Worm (Caenorhabditis elegans): ENCODE data around the gene gld-3.

Gene gld-3

DNA sequence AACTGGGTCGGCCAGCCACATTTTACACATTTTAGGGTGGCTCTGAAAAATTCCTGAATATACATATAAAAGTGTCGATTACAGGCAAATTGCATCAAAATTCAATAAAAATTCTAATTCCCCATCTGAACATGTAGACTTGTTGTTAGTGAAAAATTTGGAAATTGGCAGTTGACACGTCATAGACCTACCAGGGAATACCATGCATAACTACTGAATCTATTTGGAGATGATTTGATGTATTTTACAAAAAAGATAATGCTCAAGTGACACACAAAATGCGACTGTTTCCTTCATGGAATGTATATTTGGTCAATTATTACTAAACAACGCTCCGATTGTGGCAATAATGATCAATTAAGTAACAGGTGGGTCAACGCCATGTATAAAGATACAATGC, 6.0 kb upstream of the gld-3 start, which contains the start of gene F10E7.1:
Gene F10E7.1, plus strand, starts transcription at position 301 of the 400 bp plus-strand sequence.
- TF ChIP-seq nhr-25 (tag; optimal IDR thresholded peaks at IDR 0.05), result no peak
- no peak for TF ChIP-seq sea-2 (GFP tag; optimal IDR thresholded peaks at IDR 0.05)
- TF ChIP-seq pqm-1 (tag; optimal IDR thresholded peaks at IDR 0.05), result no peak
- no peak for TF ChIP-seq elt-3 (tag; optimal IDR thresholded peaks at IDR 0.05)
- TF ChIP-seq eor-1 (tag; optimal IDR thresholded peaks at IDR 0.05), result no peak
- no peak for TF ChIP-seq jun-1 (tag; optimal IDR thresholded peaks at IDR 0.05)
- TF ChIP-seq ama-1 (optimal IDR thresholded peaks at IDR 0.05), result no peak
- no peak for TF ChIP-seq pha-4 (tag; optimal IDR thresholded peaks at IDR 0.05)
- no peak for TF ChIP-seq snpc-4 (tag; optimal IDR thresholded peaks at IDR 0.05)
- TF ChIP-seq lsy-12 (tag; optimal IDR thresholded peaks at IDR 0.05), result no peak
- TF ChIP-seq ceh-9 (tag; optimal IDR thresholded peaks at IDR 0.05), result no peak
- TF ChIP-seq ZK546.5 (tag; optimal IDR thresholded peaks at IDR 0.05), result no peak

DNA sequence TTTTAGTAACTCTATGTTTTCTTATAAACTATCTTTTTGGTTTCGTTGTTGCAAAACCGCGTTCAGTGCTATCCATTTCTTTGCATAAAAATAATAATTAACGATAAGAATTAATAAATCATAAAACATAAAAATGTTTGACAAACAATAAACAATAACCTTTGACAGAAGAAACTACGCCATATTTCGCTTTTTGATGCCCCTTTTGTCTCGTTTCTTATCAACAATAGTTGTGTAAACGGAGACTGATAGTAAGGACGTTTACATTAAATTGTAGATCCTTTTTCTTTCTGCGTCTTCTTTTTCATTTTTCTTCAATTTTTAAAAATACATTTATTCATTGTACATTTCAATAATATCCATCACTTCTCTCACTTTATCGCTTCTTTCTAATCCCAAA, 6.6 kb downstream of the gld-3 start:
- TF ChIP-seq nhr-43 (tag; optimal IDR thresholded peaks at IDR 0.05; ENCODE audit: poor library complexity, severe bottlenecking) (no peak), pha-4 (tag; optimal IDR thresholded peaks at IDR 0.05) (peak; percentile 76), mdl-1 (tag; optimal IDR thresholded peaks at IDR 0.05) (no peak), nhr-11 (tag; optimal IDR thresholded peaks at IDR 0.05) (no peak), zag-1 (tag; optimal IDR thresholded peaks at IDR 0.05) (no peak), elt-2 (tag; optimal IDR thresholded peaks at IDR 0.05) (peak; percentile 82), nfya-1 (tag; optimal IDR thresholded peaks at IDR 0.05; ENCODE audit: insufficient read depth) (no peak), snpc-4 (tag; optimal IDR thresholded peaks at IDR 0.05) (no peak), egl-5 (tag; optimal IDR thresholded peaks at IDR 0.05) (no peak), nhr-23 (tag; optimal IDR thresholded peaks at IDR 0.05) (no peak), nhr-237 (tag; optimal IDR thresholded peaks at IDR 0.05) (no peak), ztf-11 (tag; optimal IDR thresholded peaks at IDR 0.05) (no peak), lsy-12 (tag; optimal IDR thresholded peaks at IDR 0.05) (no peak), fkh-10 (GFP tag; optimal IDR thresholded peaks at IDR 0.05) (no peak), ceh-28 (tag; optimal IDR thresholded peaks at IDR 0.05) (no peak), sea-2 (GFP tag; optimal IDR thresholded peaks at IDR 0.05) (no peak), elt-3 (tag; optimal IDR thresholded peaks at IDR 0.05) (no peak), R02D3.7 (tag; optimal IDR thresholded peaks at IDR 0.05) (no peak), fos-1 (tag; optimal IDR thresholded peaks at IDR 0.05) (no peak), ceh-9 (tag; optimal IDR thresholded peaks at IDR 0.05) (no peak), daf-12 (tag; optimal IDR thresholded peaks at IDR 0.05) (no peak), pqm-1 (tag; optimal IDR thresholded peaks at IDR 0.05) (peak; percentile 86)

DNA sequence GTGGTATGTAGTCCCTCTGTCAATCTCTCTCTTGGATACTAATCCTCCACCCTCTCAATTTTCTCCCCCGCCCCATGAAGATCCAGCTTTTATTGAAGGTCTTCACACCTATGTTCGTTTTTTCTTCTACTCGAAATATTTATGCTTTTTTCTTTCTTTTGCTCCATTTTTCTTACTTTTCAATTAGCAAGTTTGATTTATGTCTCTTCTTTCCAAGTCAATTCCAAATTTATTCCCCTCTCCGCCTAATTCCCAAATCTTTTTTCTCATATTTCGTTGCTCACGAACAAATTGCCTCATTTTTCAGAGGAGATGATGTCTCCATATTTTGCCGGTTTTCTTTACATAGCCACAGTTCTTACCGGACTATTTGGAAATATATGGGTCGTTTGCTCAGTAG, 11.9 kb downstream of the gld-3 start, which contains the start of gene npr-31:
Gene npr-31, plus strand, starts transcription at position 301 of the 400 bp plus-strand sequence.
- TF ChIP-seq daf-12 (tag; optimal IDR thresholded peaks at IDR 0.05) (no peak), unc-39 (tag; optimal IDR thresholded peaks at IDR 0.05) (no peak), nhr-67 (tag; optimal IDR thresholded peaks at IDR 0.05) (no peak), R02D3.7 (tag; optimal IDR thresholded peaks at IDR 0.05) (no peak)

DNA sequence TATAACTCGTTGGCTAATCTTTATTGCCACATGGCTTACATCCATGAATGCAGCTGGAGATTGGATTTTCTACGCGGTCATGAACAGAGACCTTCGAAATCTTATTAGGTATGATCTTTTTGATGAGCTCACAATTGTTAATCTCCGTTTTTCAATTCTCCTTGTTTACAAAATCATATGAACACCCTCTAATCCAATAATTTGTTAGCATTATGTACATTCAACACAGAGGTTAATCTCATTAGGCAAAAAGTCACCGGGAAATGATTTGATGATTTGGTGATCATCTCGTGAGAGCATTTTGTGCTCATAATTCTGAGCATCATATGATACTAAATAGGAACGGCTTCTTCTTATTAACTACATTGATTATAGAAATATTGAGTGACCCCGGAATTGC, 13.8 kb downstream of the gld-3 start:
- no peak for TF ChIP-seq nhr-76 (tag; optimal IDR thresholded peaks at IDR 0.05)
- no peak for TF ChIP-seq ceh-28 (tag; optimal IDR thresholded peaks at IDR 0.05)
- TF ChIP-seq mdl-1 (tag; optimal IDR thresholded peaks at IDR 0.05), result no peak
- no peak for TF ChIP-seq hmg-11 (tag; optimal IDR thresholded peaks at IDR 0.05)
- TF ChIP-seq nfya-1 (tag; optimal IDR thresholded peaks at IDR 0.05; ENCODE audit: insufficient read depth), result no peak
- TF ChIP-seq fkh-2 (tag; optimal IDR thresholded peaks at IDR 0.05), result no peak
- no peak for TF ChIP-seq daf-12 (tag; optimal IDR thresholded peaks at IDR 0.05)
- no peak for TF ChIP-seq eor-1 (tag; optimal IDR thresholded peaks at IDR 0.05)
- TF ChIP-seq nhr-43 (tag; optimal IDR thresholded peaks at IDR 0.05; ENCODE audit: poor library complexity, severe bottlenecking), result no peak
- no peak for TF ChIP-seq unc-39 (tag; optimal IDR thresholded peaks at IDR 0.05)
- no peak for TF ChIP-seq ztf-11 (tag; optimal IDR thresholded peaks at IDR 0.05)
- no peak for TF ChIP-seq egl-27 (tag; optimal IDR thresholded peaks at IDR 0.05)
- no peak for TF ChIP-seq nhr-23 (tag; optimal IDR thresholded peaks at IDR 0.05)
- TF ChIP-seq nhr-11 (tag; optimal IDR thresholded peaks at IDR 0.05), result no peak
- no peak for TF ChIP-seq ceh-82 (tag; optimal IDR thresholded peaks at IDR 0.05)
- TF ChIP-seq fkh-10 (GFP tag; optimal IDR thresholded peaks at IDR 0.05), result no peak
- TF ChIP-seq R02D3.7 (tag; optimal IDR thresholded peaks at IDR 0.05), result no peak
- TF ChIP-seq skn-1 (tag; optimal IDR thresholded peaks at IDR 0.05), result no peak
- no peak for TF ChIP-seq snpc-4 (tag; optimal IDR thresholded peaks at IDR 0.05)

All from whole organism, L3 larva.